Worm (Caenorhabditis elegans) whole organism, mixed stage, embryonic: ENCODE results near the gene cyp-25A6.

ENCODE experiments used
- bed-3 ChIP-seq: fragments of 200-800 bp; sonication (Bioruptor generic); optimal IDR thresholded peaks from 3 replicates; lab custom pipeline; 2018; ENCODE audit warnings: mild to moderate bottlenecking, missing genetic modification characterization, moderate library complexity, missing compliant biosample characterization
- blmp-1 ChIP-seq: fragments of 150-350 bp; optimal IDR thresholded peaks from 2 replicates; lab custom pipeline; 2014; ENCODE audit warnings: missing biosample characterization, missing genetic modification characterization
- ceh-39 ChIP-seq: fragments of 150-350 bp; optimal IDR thresholded peaks from 2 replicates; lab custom pipeline; 2014; ENCODE audit warnings: missing biosample characterization, missing genetic modification characterization
- ceh-43 ChIP-seq: fragments of 200-800 bp; sonication (Bioruptor generic); optimal IDR thresholded peaks from 2 replicates; lab custom pipeline; 2018; ENCODE audit warnings: mild to moderate bottlenecking, missing genetic modification characterization, moderate library complexity, missing compliant biosample characterization
- ceh-83 ChIP-seq: fragments of 200-800 bp; sonication (Bioruptor generic); optimal IDR thresholded peaks from 2 replicates; lab custom pipeline; 2018; ENCODE audit warnings: mild to moderate bottlenecking, missing genetic modification characterization, missing compliant biosample characterization
- ces-1 ChIP-seq: fragments of 150-350 bp; optimal IDR thresholded peaks from 2 replicates; lab custom pipeline; 2014; ENCODE audit warnings: missing biosample characterization, missing genetic modification reagents, missing genetic modification characterization
- cnd-1 ChIP-seq: fragments of 200-800 bp; sonication (Bioruptor generic); optimal IDR thresholded peaks from 2 replicates; lab custom pipeline; 2018; ENCODE audit warnings: mild to moderate bottlenecking, missing genetic modification characterization, missing compliant biosample characterization
- drap-1 ChIP-seq: fragments of 200-800 bp; sonication (Bioruptor generic); optimal IDR thresholded peaks from 3 replicates; lab custom pipeline; 2018; ENCODE audit warnings: mild to moderate bottlenecking, missing genetic modification characterization, missing compliant biosample characterization
- elt-1 ChIP-seq: sonication (generic microtip); optimal IDR thresholded peaks from 2 replicates; lab custom pipeline; 2017; ENCODE audit warnings: missing genetic modification characterization, mild to moderate bottlenecking, missing compliant biosample characterization, antibody characterized with exemption, moderate library complexity, borderline replicate concordance; ENCODE audit not compliant: insufficient read depth
- elt-3 ChIP-seq: fragments of 150-350 bp; optimal IDR thresholded peaks from 2 replicates; lab custom pipeline; 2014; ENCODE audit warnings: missing biosample characterization, missing genetic modification characterization
- ham-2 ChIP-seq: fragments of 200-800 bp; sonication (Bioruptor generic); optimal IDR thresholded peaks from 2 replicates; lab custom pipeline; 2018; ENCODE audit warnings: mild to moderate bottlenecking, missing genetic modification characterization, missing compliant biosample characterization
- hlh-1 ChIP-seq: fragments of 150-350 bp; optimal IDR thresholded peaks from 2 replicates; lab custom pipeline; 2014; ENCODE audit warnings: missing biosample characterization, missing genetic modification reagents, missing genetic modification characterization
- lin-13 ChIP-seq: fragments of 150-350 bp; optimal IDR thresholded peaks from 2 replicates; lab custom pipeline; 2014; ENCODE audit warnings: missing biosample characterization, missing genetic modification characterization
- lin-32 ChIP-seq: fragments of 200-800 bp; sonication (Bioruptor generic); optimal IDR thresholded peaks from 2 replicates; lab custom pipeline; 2018; ENCODE audit warnings: mild to moderate bottlenecking, missing genetic modification characterization, missing compliant biosample characterization
- lsy-2 ChIP-seq: fragments of 150-350 bp; optimal IDR thresholded peaks from 2 replicates; lab custom pipeline; 2014; ENCODE audit warnings: missing biosample characterization, missing genetic modification characterization
- mab-5 ChIP-seq: fragments of 150-350 bp; optimal IDR thresholded peaks from 2 replicates; lab custom pipeline; 2014; ENCODE audit warnings: missing biosample characterization, missing genetic modification characterization
- mep-1 ChIP-seq: fragments of 150-350 bp; optimal IDR thresholded peaks from 2 replicates; lab custom pipeline; 2017; ENCODE audit warnings: missing biosample characterization, missing genetic modification reagents, missing genetic modification characterization, inconsistent platforms
- mls-2 ChIP-seq: sonication (generic microtip); optimal IDR thresholded peaks from 2 replicates; lab custom pipeline; 2016; ENCODE audit warnings: mild to moderate bottlenecking, missing genetic modification characterization, moderate library complexity, missing compliant biosample characterization
- nhr-12 ChIP-seq: fragments of 150-350 bp; optimal IDR thresholded peaks from 2 replicates; lab custom pipeline; 2014; ENCODE audit warnings: missing biosample characterization, missing genetic modification characterization
- nhr-2 ChIP-seq: fragments of 150-350 bp; optimal IDR thresholded peaks from 2 replicates; lab custom pipeline; 2014; ENCODE audit warnings: missing biosample characterization, missing genetic modification characterization
- nhr-237 ChIP-seq: fragments of 150-350 bp; optimal IDR thresholded peaks from 2 replicates; lab custom pipeline; 2014; ENCODE audit warnings: missing biosample characterization, missing genetic modification characterization
- nhr-28 ChIP-seq: fragments of 150-350 bp; optimal IDR thresholded peaks from 2 replicates; lab custom pipeline; 2014; ENCODE audit warnings: missing biosample characterization, missing genetic modification characterization
- pha-4 ChIP-seq: fragments of 150-350 bp; optimal IDR thresholded peaks from 2 replicates; lab custom pipeline; 2018; ENCODE audit warnings: missing biosample characterization, missing genetic modification reagents, missing genetic modification characterization
- sem-2 ChIP-seq: fragments of 200-800 bp; sonication (Bioruptor generic); optimal IDR thresholded peaks from 2 replicates; lab custom pipeline; 2018; ENCODE audit warnings: mild to moderate bottlenecking, missing genetic modification characterization, missing compliant biosample characterization
- tbx-8 ChIP-seq: fragments of 200-800 bp; sonication (Bioruptor generic); optimal IDR thresholded peaks from 2 replicates; lab custom pipeline; 2018; ENCODE audit warnings: mild to moderate bottlenecking, missing genetic modification characterization, moderate library complexity, missing compliant biosample characterization
- unc-120 ChIP-seq: sonication (generic microtip); optimal IDR thresholded peaks from 2 replicates; lab custom pipeline; 2017; ENCODE audit warnings: missing genetic modification characterization, missing compliant biosample characterization; ENCODE audit not compliant: poor library complexity, severe bottlenecking
- unc-39 ChIP-seq: fragments of 150-350 bp; optimal IDR thresholded peaks from 2 replicates; lab custom pipeline; 2014; ENCODE audit warnings: missing biosample characterization, missing genetic modification characterization
- unc-62 ChIP-seq: fragments of 150-350 bp; optimal IDR thresholded peaks from 2 replicates; lab custom pipeline; 2014; ENCODE audit warnings: missing biosample characterization, missing genetic modification reagents, missing genetic modification characterization
- ztf-11 ChIP-seq: fragments of 150-350 bp; optimal IDR thresholded peaks from 2 replicates; lab custom pipeline; 2014; ENCODE audit warnings: missing biosample characterization, missing genetic modification characterization

The cyp-25A6 gene

ce11 chrIV:4212733-4213132 lies 15.5 kb downstream of the cyp-25A6 start:
- no peak for TF ChIP-seq nhr-12 (tag; lab: Kevin White, UChicago)
- no peak for TF ChIP-seq ham-2
- no peak for TF ChIP-seq ceh-39
- peak; percentile 32 for TF ChIP-seq nhr-28 (tag; lab: Kevin White, UChicago)

DNA sequence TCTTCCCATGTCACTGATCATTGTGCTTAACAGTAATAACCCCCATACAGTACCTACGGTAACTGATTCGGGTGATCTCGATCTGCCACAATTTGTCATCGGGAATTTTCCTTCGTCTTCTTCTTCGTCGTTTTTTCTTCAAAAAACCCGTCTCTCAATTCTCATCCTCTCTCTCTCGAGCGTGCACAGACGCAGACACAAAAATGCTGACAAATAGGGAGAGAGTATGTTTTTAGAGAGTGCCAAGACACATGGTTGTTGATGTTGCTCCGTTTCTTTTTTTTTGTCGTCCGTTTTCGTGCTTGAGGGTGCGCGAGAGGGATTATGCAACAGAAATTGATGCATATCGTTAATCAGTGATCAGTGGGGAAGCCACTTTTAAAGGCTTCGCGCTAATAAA lies 18.1 kb downstream of the cyp-25A6 start:
- TF ChIP-seq lin-13 (tag; lab: Kevin White, UChicago) (no peak), unc-62 (peak; percentile 70), pha-4 (tag; lab: Kevin White, UChicago) (peak; percentile 21), nhr-2 (tag; lab: Kevin White, UChicago) (no peak), mep-1 (tag; lab: Kevin White, UChicago) (no peak), cnd-1 (tag; lab: Kevin White, UChicago) (no peak), nhr-237 (tag; lab: Kevin White, UChicago) (peak; percentile 68)

DNA sequence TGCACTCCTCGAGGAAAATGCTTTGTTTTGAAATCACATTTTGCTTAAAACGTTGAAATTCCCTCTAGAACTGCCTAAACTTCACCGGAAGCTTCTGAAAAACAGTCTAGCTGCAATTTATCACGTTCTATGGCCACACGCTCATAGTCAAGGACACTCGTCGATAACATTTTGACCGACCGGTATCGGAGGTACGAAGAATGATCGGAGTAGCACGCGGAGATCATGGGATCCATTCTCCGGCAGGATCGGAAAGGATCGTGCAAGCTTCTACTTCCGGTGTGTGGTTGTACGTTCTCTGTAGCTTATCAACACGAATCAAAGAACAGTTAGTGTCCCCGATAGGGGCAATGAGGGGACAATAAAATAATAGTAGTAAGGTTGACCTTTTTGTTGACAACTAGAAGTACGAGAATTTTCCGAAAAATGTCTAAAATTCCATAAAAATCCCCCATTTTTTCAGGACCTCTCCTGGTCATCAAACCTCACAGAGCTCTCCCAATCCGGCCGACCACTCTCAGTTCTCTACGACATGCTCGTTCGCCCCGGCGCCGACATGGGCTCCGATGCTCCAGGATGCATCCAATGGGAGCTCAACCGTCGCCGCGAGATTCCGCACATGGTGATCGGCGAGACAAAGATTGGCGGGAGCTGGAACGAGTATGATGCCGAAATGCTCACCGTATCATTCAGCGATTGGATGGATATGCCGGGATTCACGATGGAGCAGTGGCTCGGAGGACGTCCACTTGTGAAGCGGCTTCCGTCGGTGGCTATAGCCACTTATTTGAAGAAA lies 19.0 kb downstream of the cyp-25A6 start:
- TF ChIP-seq ces-1 (GFP tag; lab: Kevin White, UChicago) (no peak), blmp-1 (tag; lab: Kevin White, UChicago) (no peak), sem-2 (GFP tag; lab: Kevin White, UChicago) (no peak), nhr-2 (tag; lab: Kevin White, UChicago) (no peak), ceh-39 (no peak), ztf-11 (tag; lab: Kevin White, UChicago) (no peak), bed-3 (GFP tag; lab: Kevin White, UChicago) (no peak), hlh-1 (tag; lab: Kevin White, UChicago) (no peak), nhr-237 (tag; lab: Kevin White, UChicago) (no peak), ceh-43 (GFP tag; lab: Kevin White, UChicago) (no peak), lsy-2 (tag; lab: Kevin White, UChicago) (no peak), elt-3 (tag; lab: Kevin White, UChicago) (no peak), unc-120 (tag; lab: Kevin White, UChicago) (no peak), mls-2 (tag; lab: Kevin White, UChicago) (no peak)

- no peak for TF ChIP-seq nhr-2 (tag; lab: Kevin White, UChicago)
- TF ChIP-seq mab-5 (tag; lab: Kevin White, UChicago): no peak
- TF ChIP-seq nhr-28 (tag; lab: Kevin White, UChicago): no peak
Observed at ce11 chrIV:4218276-4218675, 21.0 kb downstream of the cyp-25A6 start.

ce11 chrIV:4219983-4220382 lies 22.7 kb downstream of the cyp-25A6 start, which contains the start of gene F30B5.11:
F30B5.11 (minus strand) TSS chrIV:4220083.
- no peak for TF ChIP-seq nhr-12 (tag; lab: Kevin White, UChicago)
- no peak for TF ChIP-seq mls-2 (tag; lab: Kevin White, UChicago)
- no peak for TF ChIP-seq tbx-8 (GFP tag; lab: Kevin White, UChicago)
- TF ChIP-seq elt-1: no peak
- no peak for TF ChIP-seq unc-39 (tag; lab: Kevin White, UChicago)
- no peak for TF ChIP-seq sem-2 (GFP tag; lab: Kevin White, UChicago)
- TF ChIP-seq pha-4 (tag; lab: Kevin White, UChicago): no peak
- no peak for TF ChIP-seq ces-1 (GFP tag; lab: Kevin White, UChicago)
- no peak for TF ChIP-seq drap-1 (GFP tag; lab: Kevin White, UChicago)
- TF ChIP-seq ceh-43 (GFP tag; lab: Kevin White, UChicago): no peak
- TF ChIP-seq lin-32: no peak
- TF ChIP-seq ham-2: no peak
- no peak for TF ChIP-seq lin-13 (tag; lab: Kevin White, UChicago)
- no peak for TF ChIP-seq nhr-2 (tag; lab: Kevin White, UChicago)
- TF ChIP-seq mab-5 (tag; lab: Kevin White, UChicago): no peak
- no peak for TF ChIP-seq unc-62
- no peak for TF ChIP-seq ceh-83 (GFP tag; lab: Kevin White, UChicago)
- no peak for TF ChIP-seq unc-120 (tag; lab: Kevin White, UChicago)
- TF ChIP-seq nhr-237 (tag; lab: Kevin White, UChicago): no peak
- TF ChIP-seq elt-3 (tag; lab: Kevin White, UChicago): no peak
